Worm (Caenorhabditis elegans): ENCODE data around the gene K11H3.3.

DNA sequence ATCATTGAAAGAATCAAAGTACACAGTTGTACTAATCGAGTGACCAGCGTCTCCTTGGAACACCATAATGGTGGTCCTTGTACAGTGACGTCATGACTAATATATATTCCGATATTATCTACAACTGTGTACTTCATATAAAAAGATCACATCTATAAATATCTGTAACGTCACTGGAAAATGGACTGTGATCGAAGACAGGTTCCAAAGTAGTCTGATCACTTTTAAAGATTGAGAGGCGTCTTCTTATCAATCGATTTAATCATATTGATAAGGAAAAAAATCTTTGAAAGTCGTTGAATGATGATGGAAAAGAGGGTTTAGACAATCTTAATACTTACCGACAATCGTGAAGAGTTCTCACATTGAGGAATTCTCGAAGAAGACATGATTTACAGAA is 6.4 kb downstream of the K11H3.3 start:
- TF ChIP-seq lin-13 (GFP tag; optimal IDR thresholded peaks at IDR 0.05), result no peak
- TF ChIP-seq nhr-11 (tag; optimal IDR thresholded peaks at IDR 0.05), result no peak
- no peak for TF ChIP-seq Y116A8C.19 (tag; optimal IDR thresholded peaks at IDR 0.05; ENCODE audit: borderline replicate concordance)
- TF ChIP-seq unc-62 (GFP tag; optimal IDR thresholded peaks at IDR 0.05), result no peak
- TF ChIP-seq ceh-88 (GFP tag; IDR thresholded peaks at IDR 0.05), result no peak
- no peak for TF ChIP-seq lir-3 (tag; optimal IDR thresholded peaks at IDR 0.05; ENCODE audit: poor library complexity)
- no peak for TF ChIP-seq skn-1 (tag; optimal IDR thresholded peaks at IDR 0.05)
- TF ChIP-seq xbp-1 (tag; optimal IDR thresholded peaks at IDR 0.05), result no peak
- TF ChIP-seq C34B4.2 (tag; optimal IDR thresholded peaks at IDR 0.05), result no peak

Measured in whole organism, L1 larva.